Fruit fly (Drosophila melanogaster): ENCODE data around the gene CG4497.

- no peak for TF ChIP-seq psq (optimal IDR thresholded peaks at IDR 0.05)
- no peak for TF ChIP-seq Sin3A (optimal IDR thresholded peaks at IDR 0.05)
- no peak for TF ChIP-seq insv (optimal IDR thresholded peaks at IDR 0.05)
- TF ChIP-seq ttk (optimal IDR thresholded peaks at IDR 0.05): no peak
- TF ChIP-seq h (optimal IDR thresholded peaks at IDR 0.05): no peak
Observed at dm6 chr2L:7204172-7204482, 9.7 kb upstream of the CG4497 start, which contains the start of gene CG4502.
